Fruit fly (Drosophila melanogaster): Measurements from ENCODE around the gene mtd.

Gene mtd

DNA sequence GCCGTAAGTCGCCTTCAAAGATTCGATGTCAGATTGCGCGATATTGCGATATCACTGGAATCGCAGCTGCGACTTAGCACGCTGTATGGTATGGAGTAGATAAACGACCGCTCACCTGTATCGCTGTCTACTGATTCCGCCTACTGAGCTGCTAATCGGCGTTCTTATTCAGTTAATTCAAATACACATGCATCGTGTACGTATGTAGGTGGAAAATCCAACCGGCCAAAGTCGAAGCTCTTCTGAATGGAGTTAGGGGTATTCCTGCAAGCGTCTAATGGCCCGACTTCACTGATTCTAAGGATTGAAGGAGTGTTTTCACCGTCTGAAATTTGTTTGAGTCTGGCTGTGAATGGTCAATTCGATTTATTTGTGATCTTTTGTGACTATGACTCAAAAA is 127.1 kb downstream of the mtd start, which contains the start of gene CG2604 (continued):
- TF ChIP-seq MBD-R2 (GFP tag; IDR thresholded peaks at IDR 0.05), result peak; percentile 29; the same call in 1 of the 2 replicates
- TF ChIP-seq ara (GFP tag; IDR thresholded peaks at IDR 0.05), result no peak
- no peak for TF ChIP-seq Dbx (GFP tag; IDR thresholded peaks at IDR 0.05)
- TF ChIP-seq Med (GFP tag), result peak; percentile 74
- TF ChIP-seq sd (tag; optimal IDR thresholded peaks at IDR 0.05), result no peak
- TF ChIP-seq CG34376 (GFP tag; optimal IDR thresholded peaks at IDR 0.05), result peak; percentile 35
- TF ChIP-seq Myb (GFP tag; optimal IDR thresholded peaks at IDR 0.05), result peak; percentile 23
- no peak for TF ChIP-seq Lhr (GFP tag; optimal IDR thresholded peaks at IDR 0.05)
- peak; percentile 26 for TF ChIP-seq cg (GFP tag; optimal IDR thresholded peaks at IDR 0.05)
- no peak for TF ChIP-seq Meics (GFP tag; optimal IDR thresholded peaks at IDR 0.05)
- TF ChIP-seq grn (GFP tag; optimal IDR thresholded peaks at IDR 0.05), result peak; percentile 82
- no peak for TF ChIP-seq B-H2 (GFP tag; optimal IDR thresholded peaks at IDR 0.05)
- TF ChIP-seq wek (GFP tag; optimal IDR thresholded peaks at IDR 0.05), result peak; percentile 87
- TF ChIP-seq nom (GFP tag; optimal IDR thresholded peaks at IDR 0.05), result peak; percentile 86
- no peak for TF ChIP-seq peb (GFP tag; IDR thresholded peaks at IDR 0.05)
- no peak for TF ChIP-seq bigmax (GFP tag; optimal IDR thresholded peaks at IDR 0.05)
- TF ChIP-seq CG1024 (GFP tag; IDR thresholded peaks at IDR 0.05), result peak; percentile 53
- TF ChIP-seq CG15514 (GFP tag; optimal IDR thresholded peaks at IDR 0.05), result peak; percentile 61
- TF ChIP-seq CG7357 (GFP tag; IDR thresholded peaks at IDR 0.05), result peak; percentile 92
- no peak for TF ChIP-seq ab (GFP tag; optimal IDR thresholded peaks at IDR 0.05)
- TF ChIP-seq CG2199 (GFP tag; IDR thresholded peaks at IDR 0.05), result 0 out of 3 replicates have a peak, but pooled peaks have one; percentile 28
- TF ChIP-seq z (GFP tag; IDR thresholded peaks at IDR 0.05), result no peak
- TF ChIP-seq gfzf (GFP tag; optimal IDR thresholded peaks at IDR 0.05), result peak; percentile 31
- peak; percentile 45 for TF ChIP-seq pzg (GFP tag; optimal IDR thresholded peaks at IDR 0.05)
- peak; percentile 68 for TF ChIP-seq row (GFP tag; IDR thresholded peaks at IDR 0.05)
- peak; percentile 94 for TF ChIP-seq ssp (GFP tag; IDR thresholded peaks at IDR 0.05)
- peak; percentile 55 for TF ChIP-seq CG17802 (tag; optimal IDR thresholded peaks at IDR 0.05)
- 0 out of 2 replicates have a peak, but pooled peaks have one; percentile 13 for TF ChIP-seq sob (GFP tag; IDR thresholded peaks at IDR 0.05)
- peak; percentile 2 for TF ChIP-seq BEAF-32 (GFP tag; optimal IDR thresholded peaks at IDR 0.05)
- no peak for TF ChIP-seq CG10462 (GFP tag; optimal IDR thresholded peaks at IDR 0.05)
- TF ChIP-seq NC2β (GFP tag; optimal IDR thresholded peaks at IDR 0.05), result no peak
- TF ChIP-seq Eip74EF (GFP tag; optimal IDR thresholded peaks at IDR 0.05), result peak in 1 of 2 experiments; percentile 57
- TF ChIP-seq so (GFP tag; IDR thresholded peaks at IDR 0.05), result no peak

Measured in whole organism, embryonic.